Worm (Caenorhabditis elegans): Measurements from ENCODE around the gene sqd-1.

The sqd-1 gene

ce11 chrIV:6323654-6324224 lies at the start of gene sqd-1:
Gene sqd-1 (plus strand): TSS chrIV:6324174.
- no peak for TF ChIP-seq fax-1 (tag; optimal IDR thresholded peaks at IDR 0.05)
- no peak for TF ChIP-seq odd-2 (tag; optimal IDR thresholded peaks at IDR 0.05)
- no peak for TF ChIP-seq unc-3 (GFP tag; conservative IDR thresholded peaks at IDR 0.05)
- no peak for TF ChIP-seq unc-3 (tag; optimal IDR thresholded peaks at IDR 0.05)
- TF ChIP-seq ttx-3 (tag; optimal IDR thresholded peaks at IDR 0.05), result no peak
- peak; percentile 39 for TF ChIP-seq pros-1 (tag; optimal IDR thresholded peaks at IDR 0.05)
- TF ChIP-seq T23F11.4 (GFP tag; optimal IDR thresholded peaks at IDR 0.05), result no peak
- TF ChIP-seq zip-5 (tag; optimal IDR thresholded peaks at IDR 0.05), result no peak
- TF ChIP-seq nhr-11 (tag; optimal IDR thresholded peaks at IDR 0.05), result no peak
- TF ChIP-seq che-1 (tag; optimal IDR thresholded peaks at IDR 0.05), result peak; percentile 52
- TF ChIP-seq madf-2 (tag; optimal IDR thresholded peaks at IDR 0.05), result peak; percentile 80
- no peak for TF ChIP-seq ceh-45 (GFP tag; IDR thresholded peaks at IDR 0.05)
- TF ChIP-seq pax-1 (tag; optimal IDR thresholded peaks at IDR 0.05), result peak; percentile 57
- peak; percentile 54 for TF ChIP-seq ets-4 (tag; optimal IDR thresholded peaks at IDR 0.05)
- peak; percentile 87 for TF ChIP-seq ceh-18 (tag; optimal IDR thresholded peaks at IDR 0.05)
- no peak for TF ChIP-seq pqm-1 (tag; optimal IDR thresholded peaks at IDR 0.05)
- TF ChIP-seq C08G9.2 (tag; optimal IDR thresholded peaks at IDR 0.05), result peak; percentile 69
- TF ChIP-seq ceh-24 (tag; optimal IDR thresholded peaks at IDR 0.05), result no peak
- peak; percentile 81 for TF ChIP-seq rnt-1 (tag; optimal IDR thresholded peaks at IDR 0.05)
- peak; percentile 91 for TF ChIP-seq nfya-1 (tag; optimal IDR thresholded peaks at IDR 0.05)
- no peak for TF ChIP-seq pag-3 (tag; optimal IDR thresholded peaks at IDR 0.05; ENCODE audit: borderline replicate concordance)
- peak; percentile 46 for TF ChIP-seq ceh-19 (GFP tag; optimal IDR thresholded peaks at IDR 0.05)
- peak; percentile 71 for TF ChIP-seq ceh-34 (tag; optimal IDR thresholded peaks at IDR 0.05)
- no peak for TF ChIP-seq fkh-6 (tag; optimal IDR thresholded peaks at IDR 0.05)
- peak; percentile 16 for TF ChIP-seq ceh-30 (tag; optimal IDR thresholded peaks at IDR 0.05)
- no peak for TF ChIP-seq hlh-15 (tag; optimal IDR thresholded peaks at IDR 0.05)
- no peak for TF ChIP-seq ahr-1 (tag; optimal IDR thresholded peaks at IDR 0.05)
- TF ChIP-seq ztf-16 (tag; optimal IDR thresholded peaks at IDR 0.05), result peak; percentile 31
- TF ChIP-seq F13H6.1 (tag; optimal IDR thresholded peaks at IDR 0.05), result peak; percentile 44
- TF ChIP-seq sox-4 (tag; optimal IDR thresholded peaks at IDR 0.05), result peak; percentile 39
- TF ChIP-seq ceh-31 (tag; optimal IDR thresholded peaks at IDR 0.05), result peak; percentile 90
- peak; percentile 66 for TF ChIP-seq dve-1 (tag; optimal IDR thresholded peaks at IDR 0.05)
- TF ChIP-seq lim-6 (tag; optimal IDR thresholded peaks at IDR 0.05), result no peak
- no peak for TF ChIP-seq elt-4 (tag; optimal IDR thresholded peaks at IDR 0.05)
- TF ChIP-seq elt-2 (tag; optimal IDR thresholded peaks at IDR 0.05), result peak; percentile 54
- no peak for TF ChIP-seq C38D4.7 (GFP tag; optimal IDR thresholded peaks at IDR 0.05)
- no peak for TF ChIP-seq mec-3 (tag; optimal IDR thresholded peaks at IDR 0.05; ENCODE audit: borderline replicate concordance)
- TF ChIP-seq syd-9 (tag; optimal IDR thresholded peaks at IDR 0.05), result peak; percentile 24
- peak; percentile 54 for TF ChIP-seq ceh-48 (tag; optimal IDR thresholded peaks at IDR 0.05)
- TF ChIP-seq pha-2 (tag; optimal IDR thresholded peaks at IDR 0.05), result no peak
- no peak for TF ChIP-seq tbx-7 (tag; optimal IDR thresholded peaks at IDR 0.05)
- peak; percentile 21 for TF ChIP-seq hlh-8 (tag; optimal IDR thresholded peaks at IDR 0.05)
- TF ChIP-seq hlh-6 (tag; optimal IDR thresholded peaks at IDR 0.05), result peak; percentile 33
- peak; percentile 81 for TF ChIP-seq unc-42 (tag; optimal IDR thresholded peaks at IDR 0.05)
- peak; percentile 26 for TF ChIP-seq ceh-6 (GFP tag; optimal IDR thresholded peaks at IDR 0.05)
- TF ChIP-seq ceh-2 (tag; optimal IDR thresholded peaks at IDR 0.05), result peak; percentile 55
- no peak for TF ChIP-seq ceh-14 (tag; optimal IDR thresholded peaks at IDR 0.05)
- TF ChIP-seq lin-11 (tag; optimal IDR thresholded peaks at IDR 0.05), result no peak
- peak; percentile 28 for TF ChIP-seq fkh-10 (GFP tag; optimal IDR thresholded peaks at IDR 0.05)
- no peak for TF ChIP-seq pha-4 (tag; optimal IDR thresholded peaks at IDR 0.05)
- TF ChIP-seq nhr-232 (tag; optimal IDR thresholded peaks at IDR 0.05), result no peak
- peak; percentile 83 for TF ChIP-seq tbx-2 (tag; optimal IDR thresholded peaks at IDR 0.05)
- peak; percentile 60 for TF ChIP-seq hlh-30 (tag; optimal IDR thresholded peaks at IDR 0.05; ENCODE audit: insufficient read depth)
